Fruit fly (Drosophila melanogaster): ENCODE results near the gene CG43060.

CG43060 gene

DNA sequence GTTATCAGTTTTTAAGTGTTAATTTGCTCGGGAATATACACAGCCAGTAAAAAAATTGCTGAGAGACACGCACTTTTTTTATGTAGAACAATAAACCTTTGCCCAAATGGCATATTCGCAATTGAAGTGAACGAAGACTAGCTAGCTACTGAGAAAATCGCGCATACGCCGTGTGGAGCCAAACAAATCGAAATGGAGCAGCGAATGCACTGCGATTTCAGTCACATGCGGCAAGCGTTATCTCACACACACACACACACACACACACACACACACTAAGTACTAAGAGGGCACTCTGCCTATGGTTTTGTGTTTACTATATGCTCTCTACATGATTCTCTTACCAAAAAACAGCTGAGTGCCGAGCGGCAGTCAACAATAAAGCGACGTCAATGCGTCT lies 47.5 kb upstream of the CG43060 start:
- no peak for TF ChIP-seq sv (GFP tag; optimal IDR thresholded peaks at IDR 0.05)
- TF ChIP-seq Dfd (GFP tag; optimal IDR thresholded peaks at IDR 0.05), result peak; percentile 72
- no peak for TF ChIP-seq pan (optimal IDR thresholded peaks at IDR 0.05)
- no peak for TF ChIP-seq Abd-B (GFP tag; optimal IDR thresholded peaks at IDR 0.05)
- TF ChIP-seq Rel (GFP tag; optimal IDR thresholded peaks at IDR 0.05), result no peak
- TF ChIP-seq Rel (tag; optimal IDR thresholded peaks at IDR 0.05), result peak; percentile 2
- no peak for TF ChIP-seq CG32264 (GFP tag; optimal IDR thresholded peaks at IDR 0.05)
- TF ChIP-seq brk (GFP tag; optimal IDR thresholded peaks at IDR 0.05), result no peak
- no peak for TF ChIP-seq dl (GFP tag; optimal IDR thresholded peaks at IDR 0.05; ENCODE audit: insufficient read depth in 1 of 2, partially characterized antibody in 2 of 2)
- no peak for TF ChIP-seq sage (GFP tag; optimal IDR thresholded peaks at IDR 0.05)
- no peak for TF ChIP-seq br (GFP tag; optimal IDR thresholded peaks at IDR 0.05)
- no peak for TF ChIP-seq foxo (GFP tag; optimal IDR thresholded peaks at IDR 0.05)
- no peak for TF ChIP-seq Vsx2 (GFP tag; optimal IDR thresholded peaks at IDR 0.05; ENCODE audit: partially characterized antibody)
- no peak for TF ChIP-seq Myc (optimal IDR thresholded peaks at IDR 0.05)
- TF ChIP-seq Hnf4 (GFP tag; optimal IDR thresholded peaks at IDR 0.05), result no peak
- TF ChIP-seq psq (GFP tag; optimal IDR thresholded peaks at IDR 0.05), result no peak
- TF ChIP-seq Hr78 (GFP tag; optimal IDR thresholded peaks at IDR 0.05), result no peak
- no peak for TF ChIP-seq rgr (GFP tag; optimal IDR thresholded peaks at IDR 0.05)
- no peak for TF ChIP-seq fru (GFP tag; optimal IDR thresholded peaks at IDR 0.05)
- no peak for TF ChIP-seq dmrt93B (GFP tag; optimal IDR thresholded peaks at IDR 0.05)
- no peak for TF ChIP-seq N (GFP tag; optimal IDR thresholded peaks at IDR 0.05)
- peak; percentile 27 for TF ChIP-seq Dif (GFP tag; optimal IDR thresholded peaks at IDR 0.05; ENCODE audit: partially characterized antibody)
- TF ChIP-seq usp (GFP tag; optimal IDR thresholded peaks at IDR 0.05), result no peak
- no peak for TF ChIP-seq Hr83 (GFP tag; optimal IDR thresholded peaks at IDR 0.05; ENCODE audit: poor library complexity, severe bottlenecking)

DNA sequence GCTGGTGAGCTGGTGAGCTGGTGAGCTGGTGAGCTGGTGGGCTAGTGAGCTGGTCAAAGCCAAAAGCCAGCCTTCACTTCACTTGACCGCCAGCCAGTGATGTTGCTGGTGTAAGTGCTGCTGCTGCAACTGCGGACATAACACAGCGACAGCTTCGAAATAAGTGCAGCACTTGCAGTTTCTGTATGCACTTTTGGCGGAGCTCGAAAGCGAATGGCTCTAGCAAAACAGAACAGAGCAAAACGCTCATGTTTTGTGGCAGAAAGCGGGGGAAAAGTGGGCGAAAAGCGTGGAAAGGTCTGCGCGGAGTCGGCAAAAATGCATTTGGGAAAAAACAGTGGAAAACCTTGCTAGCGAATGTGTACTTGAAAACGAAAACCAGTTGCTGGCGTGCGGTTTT lies 46.4 kb upstream of the CG43060 start:
- no peak for TF ChIP-seq Dfd (GFP tag; optimal IDR thresholded peaks at IDR 0.05)
- TF ChIP-seq HLH106 (tag; optimal IDR thresholded peaks at IDR 0.05), result no peak
- TF ChIP-seq Dif (GFP tag; optimal IDR thresholded peaks at IDR 0.05; ENCODE audit: partially characterized antibody), result no peak
- TF ChIP-seq br (GFP tag; optimal IDR thresholded peaks at IDR 0.05), result no peak
- TF ChIP-seq CrebA (GFP tag; optimal IDR thresholded peaks at IDR 0.05; ENCODE audit: borderline replicate concordance), result no peak
- no peak for TF ChIP-seq OdsH (GFP tag; optimal IDR thresholded peaks at IDR 0.05)
- TF ChIP-seq fru (GFP tag; optimal IDR thresholded peaks at IDR 0.05), result no peak
- no peak for TF ChIP-seq Rel (GFP tag; optimal IDR thresholded peaks at IDR 0.05)
- no peak for TF ChIP-seq Rel (tag; optimal IDR thresholded peaks at IDR 0.05)
- TF ChIP-seq foxo (GFP tag; optimal IDR thresholded peaks at IDR 0.05), result no peak
- no peak for TF ChIP-seq sv (GFP tag; optimal IDR thresholded peaks at IDR 0.05)
- no peak for TF ChIP-seq Vsx2 (GFP tag; optimal IDR thresholded peaks at IDR 0.05; ENCODE audit: partially characterized antibody)
- TF ChIP-seq sage (GFP tag; optimal IDR thresholded peaks at IDR 0.05), result no peak
- TF ChIP-seq h (GFP tag; optimal IDR thresholded peaks at IDR 0.05), result no peak
- TF ChIP-seq ey (GFP tag; optimal IDR thresholded peaks at IDR 0.05), result no peak
- no peak for TF ChIP-seq Sp1 (GFP tag; optimal IDR thresholded peaks at IDR 0.05)
- no peak for TF ChIP-seq CG9705 (GFP tag; optimal IDR thresholded peaks at IDR 0.05)
- no peak for TF ChIP-seq woc (GFP tag; optimal IDR thresholded peaks at IDR 0.05)
- no peak for TF ChIP-seq rgr (GFP tag; optimal IDR thresholded peaks at IDR 0.05)
- TF ChIP-seq usp (GFP tag; optimal IDR thresholded peaks at IDR 0.05), result no peak

dm6 chr3R:7995722-7996121 lies 45.3 kb upstream of the CG43060 start, which contains the start of gene Elovl7:
Gene Elovl7, minus strand, starts transcription at chr3R:7995852.
- TF ChIP-seq Dfd (GFP tag; optimal IDR thresholded peaks at IDR 0.05), result no peak
- no peak for TF ChIP-seq jim (GFP tag; optimal IDR thresholded peaks at IDR 0.05)
- no peak for TF ChIP-seq Myc (optimal IDR thresholded peaks at IDR 0.05)
- TF ChIP-seq Abd-B (GFP tag; optimal IDR thresholded peaks at IDR 0.05), result no peak
- TF ChIP-seq fru (GFP tag; optimal IDR thresholded peaks at IDR 0.05), result no peak
- TF ChIP-seq ey (GFP tag; optimal IDR thresholded peaks at IDR 0.05), result no peak
- no peak for TF ChIP-seq lola (GFP tag; optimal IDR thresholded peaks at IDR 0.05)
- TF ChIP-seq CG32264 (GFP tag; optimal IDR thresholded peaks at IDR 0.05), result no peak
- TF ChIP-seq psq (GFP tag; optimal IDR thresholded peaks at IDR 0.05), result no peak
- no peak for TF ChIP-seq woc (GFP tag; optimal IDR thresholded peaks at IDR 0.05)
- no peak for TF ChIP-seq Hr78 (GFP tag; optimal IDR thresholded peaks at IDR 0.05)
- no peak for TF ChIP-seq tai (GFP tag; optimal IDR thresholded peaks at IDR 0.05)
- no peak for TF ChIP-seq Hnf4 (GFP tag; optimal IDR thresholded peaks at IDR 0.05)
- no peak for TF ChIP-seq Hr83 (GFP tag; optimal IDR thresholded peaks at IDR 0.05; ENCODE audit: poor library complexity, severe bottlenecking)
- no peak for TF ChIP-seq pan (optimal IDR thresholded peaks at IDR 0.05)
